Worm (Caenorhabditis elegans) whole organism, mixed stage, embryonic: ENCODE data around the gene T01G5.7.

Experiments used
- M03D4.4 ChIP-seq: sonication (generic microtip); optimal IDR thresholded peaks from 2 replicates; lab custom pipeline; 2017; ENCODE audit warnings: mild to moderate bottlenecking, missing genetic modification characterization, missing compliant biosample characterization
- bed-3 ChIP-seq: fragments of 200-800 bp; sonication (Bioruptor generic); optimal IDR thresholded peaks from 3 replicates; lab custom pipeline; 2018; ENCODE audit warnings: mild to moderate bottlenecking, missing genetic modification characterization, moderate library complexity, missing compliant biosample characterization
- blmp-1 ChIP-seq: fragments of 150-350 bp; optimal IDR thresholded peaks from 2 replicates; lab custom pipeline; 2014; ENCODE audit warnings: missing biosample characterization, missing genetic modification characterization
- ceh-39 ChIP-seq: fragments of 150-350 bp; optimal IDR thresholded peaks from 2 replicates; lab custom pipeline; 2014; ENCODE audit warnings: missing biosample characterization, missing genetic modification characterization
- ceh-43 ChIP-seq: fragments of 200-800 bp; sonication (Bioruptor generic); optimal IDR thresholded peaks from 2 replicates; lab custom pipeline; 2018; ENCODE audit warnings: mild to moderate bottlenecking, missing genetic modification characterization, moderate library complexity, missing compliant biosample characterization
- ceh-83 ChIP-seq: fragments of 200-800 bp; sonication (Bioruptor generic); optimal IDR thresholded peaks from 2 replicates; lab custom pipeline; 2018; ENCODE audit warnings: mild to moderate bottlenecking, missing genetic modification characterization, missing compliant biosample characterization
- ces-1 ChIP-seq: fragments of 150-350 bp; optimal IDR thresholded peaks from 2 replicates; lab custom pipeline; 2014; ENCODE audit warnings: missing biosample characterization, missing genetic modification reagents, missing genetic modification characterization
- cnd-1 ChIP-seq: fragments of 200-800 bp; sonication (Bioruptor generic); optimal IDR thresholded peaks from 2 replicates; lab custom pipeline; 2018; ENCODE audit warnings: mild to moderate bottlenecking, missing genetic modification characterization, missing compliant biosample characterization
- drap-1 ChIP-seq: fragments of 200-800 bp; sonication (Bioruptor generic); optimal IDR thresholded peaks from 3 replicates; lab custom pipeline; 2018; ENCODE audit warnings: mild to moderate bottlenecking, missing genetic modification characterization, missing compliant biosample characterization
- elt-1 ChIP-seq: sonication (generic microtip); optimal IDR thresholded peaks from 2 replicates; lab custom pipeline; 2017; ENCODE audit warnings: missing genetic modification characterization, mild to moderate bottlenecking, missing compliant biosample characterization, antibody characterized with exemption, moderate library complexity, borderline replicate concordance; ENCODE audit not compliant: insufficient read depth
- elt-3 ChIP-seq: fragments of 150-350 bp; optimal IDR thresholded peaks from 2 replicates; lab custom pipeline; 2014; ENCODE audit warnings: missing biosample characterization, missing genetic modification characterization
- flh-1 ChIP-seq: fragments of 200-800 bp; sonication (Bioruptor generic); optimal IDR thresholded peaks from 2 replicates; lab custom pipeline; 2018; ENCODE audit warnings: mild to moderate bottlenecking, missing genetic modification characterization, moderate library complexity, missing compliant biosample characterization
- ham-2 ChIP-seq: fragments of 200-800 bp; sonication (Bioruptor generic); optimal IDR thresholded peaks from 2 replicates; lab custom pipeline; 2018; ENCODE audit warnings: mild to moderate bottlenecking, missing genetic modification characterization, missing compliant biosample characterization
- hlh-1 ChIP-seq: fragments of 150-350 bp; optimal IDR thresholded peaks from 2 replicates; lab custom pipeline; 2014; ENCODE audit warnings: missing biosample characterization, missing genetic modification reagents, missing genetic modification characterization
- lin-13 ChIP-seq: fragments of 150-350 bp; optimal IDR thresholded peaks from 2 replicates; lab custom pipeline; 2014; ENCODE audit warnings: missing biosample characterization, missing genetic modification characterization
- lin-32 ChIP-seq: fragments of 200-800 bp; sonication (Bioruptor generic); optimal IDR thresholded peaks from 2 replicates; lab custom pipeline; 2018; ENCODE audit warnings: mild to moderate bottlenecking, missing genetic modification characterization, missing compliant biosample characterization
- lsy-2 ChIP-seq: fragments of 150-350 bp; optimal IDR thresholded peaks from 2 replicates; lab custom pipeline; 2014; ENCODE audit warnings: missing biosample characterization, missing genetic modification characterization
- mab-5 ChIP-seq: fragments of 150-350 bp; optimal IDR thresholded peaks from 2 replicates; lab custom pipeline; 2014; ENCODE audit warnings: missing biosample characterization, missing genetic modification characterization
- mep-1 ChIP-seq: fragments of 150-350 bp; optimal IDR thresholded peaks from 2 replicates; lab custom pipeline; 2017; ENCODE audit warnings: missing biosample characterization, missing genetic modification reagents, missing genetic modification characterization, inconsistent platforms
- mls-2 ChIP-seq: sonication (generic microtip); optimal IDR thresholded peaks from 2 replicates; lab custom pipeline; 2016; ENCODE audit warnings: mild to moderate bottlenecking, missing genetic modification characterization, moderate library complexity, missing compliant biosample characterization
- nhr-12 ChIP-seq: fragments of 150-350 bp; optimal IDR thresholded peaks from 2 replicates; lab custom pipeline; 2014; ENCODE audit warnings: missing biosample characterization, missing genetic modification characterization
- nhr-2 ChIP-seq: fragments of 150-350 bp; optimal IDR thresholded peaks from 2 replicates; lab custom pipeline; 2014; ENCODE audit warnings: missing biosample characterization, missing genetic modification characterization
- nhr-237 ChIP-seq: fragments of 150-350 bp; optimal IDR thresholded peaks from 2 replicates; lab custom pipeline; 2014; ENCODE audit warnings: missing biosample characterization, missing genetic modification characterization
- nhr-28 ChIP-seq: fragments of 150-350 bp; optimal IDR thresholded peaks from 2 replicates; lab custom pipeline; 2014; ENCODE audit warnings: missing biosample characterization, missing genetic modification characterization
- nhr-76 ChIP-seq: sonication (generic microtip); optimal IDR thresholded peaks from 2 replicates; lab custom pipeline; 2017; ENCODE audit warnings: missing biosample characterization, missing genetic modification characterization
- pha-4 ChIP-seq: fragments of 150-350 bp; optimal IDR thresholded peaks from 2 replicates; lab custom pipeline; 2018; ENCODE audit warnings: missing biosample characterization, missing genetic modification reagents, missing genetic modification characterization
- sem-2 ChIP-seq: fragments of 200-800 bp; sonication (Bioruptor generic); optimal IDR thresholded peaks from 2 replicates; lab custom pipeline; 2018; ENCODE audit warnings: mild to moderate bottlenecking, missing genetic modification characterization, missing compliant biosample characterization
- snpc-4 ChIP-seq: fragments of 150-350 bp; optimal IDR thresholded peaks from 2 replicates; lab custom pipeline; 2014; ENCODE audit warnings: missing biosample characterization, missing genetic modification characterization
- sptf-1 ChIP-seq: sonication (generic microtip); optimal IDR thresholded peaks from 2 replicates; lab custom pipeline; 2017; ENCODE audit warnings: mild to moderate bottlenecking, missing genetic modification characterization, moderate library complexity, missing compliant biosample characterization
- tbx-8 ChIP-seq: fragments of 200-800 bp; sonication (Bioruptor generic); optimal IDR thresholded peaks from 2 replicates; lab custom pipeline; 2018; ENCODE audit warnings: mild to moderate bottlenecking, missing genetic modification characterization, moderate library complexity, missing compliant biosample characterization
- unc-120 ChIP-seq: sonication (generic microtip); optimal IDR thresholded peaks from 2 replicates; lab custom pipeline; 2017; ENCODE audit warnings: missing genetic modification characterization, missing compliant biosample characterization; ENCODE audit not compliant: poor library complexity, severe bottlenecking
- unc-39 ChIP-seq: fragments of 150-350 bp; optimal IDR thresholded peaks from 2 replicates; lab custom pipeline; 2014; ENCODE audit warnings: missing biosample characterization, missing genetic modification characterization
- unc-62 ChIP-seq: fragments of 150-350 bp; optimal IDR thresholded peaks from 2 replicates; lab custom pipeline; 2014; ENCODE audit warnings: missing biosample characterization, missing genetic modification reagents, missing genetic modification characterization
- zip-8 ChIP-seq: fragments of 150-350 bp; optimal IDR thresholded peaks from 2 replicates; lab custom pipeline; 2014; ENCODE audit warnings: missing biosample characterization, missing genetic modification characterization
- ztf-11 ChIP-seq: fragments of 150-350 bp; optimal IDR thresholded peaks from 2 replicates; lab custom pipeline; 2014; ENCODE audit warnings: missing biosample characterization, missing genetic modification characterization

T01G5.7 gene

ce11 chrV:15068378-15068777, 43.4 kb upstream of the T01G5.7 start, which contains the start of gene dnj-3:
dnj-3 (plus strand) TSS chrV:15068678.
- no peak for TF ChIP-seq elt-3 (tag; lab: Kevin White, UChicago)
- TF ChIP-seq zip-8: no peak
- TF ChIP-seq mep-1 (tag; lab: Kevin White, UChicago): no peak
- TF ChIP-seq hlh-1: no peak
- no peak for TF ChIP-seq M03D4.4
- no peak for TF ChIP-seq bed-3 (GFP tag; lab: Kevin White, UChicago)
- no peak for TF ChIP-seq drap-1
- TF ChIP-seq ceh-39 (tag; lab: Kevin White, UChicago): no peak
- no peak for TF ChIP-seq lin-32 (GFP tag; lab: Kevin White, UChicago)
- no peak for TF ChIP-seq mab-5 (tag; lab: Kevin White, UChicago)
- no peak for TF ChIP-seq mls-2 (tag; lab: Kevin White, UChicago)
- TF ChIP-seq lsy-2: no peak
- no peak for TF ChIP-seq ceh-43 (GFP tag; lab: Kevin White, UChicago)

- no peak for TF ChIP-seq tbx-8 (GFP tag; lab: Kevin White, UChicago)
- no peak for TF ChIP-seq bed-3 (GFP tag; lab: Kevin White, UChicago)
- TF ChIP-seq lsy-2: peak; percentile 82
- no peak for TF ChIP-seq ceh-83
- peak; percentile 87 for TF ChIP-seq ces-1
- TF ChIP-seq ztf-11 (tag; lab: Kevin White, UChicago): no peak
- TF ChIP-seq nhr-237: no peak
- no peak for TF ChIP-seq pha-4 (tag; lab: Kevin White, UChicago)
- no peak for TF ChIP-seq sptf-1 (tag; lab: Kevin White, UChicago)
These were observed 42.2 kb upstream of the T01G5.7 start for ce11 chrV:15069435-15069985.

ce11 chrV:15071015-15071810, 40.5 kb upstream of the T01G5.7 start, which contains the start of gene unc-76:
unc-76 (plus strand) TSS chrV:15071760.
- TF ChIP-seq nhr-237: peak; percentile 60
- TF ChIP-seq ceh-39 (tag; lab: Kevin White, UChicago): peak; percentile 65
- no peak for TF ChIP-seq blmp-1 (tag; lab: Kevin White, UChicago)
- TF ChIP-seq ceh-43 (GFP tag; lab: Kevin White, UChicago): no peak
- TF ChIP-seq ces-1: peak; percentile 91
- TF ChIP-seq unc-62: peak; percentile 94
- TF ChIP-seq unc-120 (tag; lab: Kevin White, UChicago): peak; percentile 99
- TF ChIP-seq lsy-2: peak; percentile 52
- peak; percentile 26 for TF ChIP-seq cnd-1 (tag; lab: Kevin White, UChicago)
- peak; percentile 39 for TF ChIP-seq nhr-2 (tag; lab: Kevin White, UChicago)
- TF ChIP-seq elt-1 (tag; lab: Kevin White, UChicago): no peak
- TF ChIP-seq hlh-1: peak; percentile 62
- TF ChIP-seq M03D4.4: no peak
- TF ChIP-seq lin-32 (GFP tag; lab: Kevin White, UChicago): no peak
- no peak for TF ChIP-seq mab-5 (tag; lab: Kevin White, UChicago)
- no peak for TF ChIP-seq ham-2 (GFP tag; lab: Kevin White, UChicago)
- no peak for TF ChIP-seq ceh-83
- TF ChIP-seq flh-1 (GFP tag; lab: Kevin White, UChicago): no peak
- TF ChIP-seq sptf-1 (tag; lab: Kevin White, UChicago): peak; percentile 35
- no peak for TF ChIP-seq unc-39 (tag; lab: Kevin White, UChicago)
- TF ChIP-seq drap-1: peak; percentile 80
- peak; percentile 79 for TF ChIP-seq pha-4 (tag; lab: Kevin White, UChicago)
- TF ChIP-seq mep-1 (tag; lab: Kevin White, UChicago): peak; percentile 44
- TF ChIP-seq zip-8: no peak
- TF ChIP-seq nhr-76 (tag; lab: Kevin White, UChicago): no peak
- TF ChIP-seq tbx-8 (GFP tag; lab: Kevin White, UChicago): no peak
- TF ChIP-seq sem-2 (GFP tag; lab: Kevin White, UChicago): no peak
- no peak for TF ChIP-seq nhr-28 (tag; lab: Kevin White, UChicago)
- TF ChIP-seq mls-2 (tag; lab: Kevin White, UChicago): peak; percentile 57
- no peak for TF ChIP-seq nhr-12
- TF ChIP-seq bed-3 (GFP tag; lab: Kevin White, UChicago): no peak
- no peak for TF ChIP-seq snpc-4 (tag; lab: Kevin White, UChicago)
- TF ChIP-seq lin-13 (tag; lab: Kevin White, UChicago): no peak
- TF ChIP-seq elt-3 (tag; lab: Kevin White, UChicago): no peak
- no peak for TF ChIP-seq ztf-11 (tag; lab: Kevin White, UChicago)
